Worm (Caenorhabditis elegans) whole organism, L3 larva: Measurements from ENCODE around the gene dot-1.4.
A peak's percentile ranks its signal among the peaks of the same experiment; 100 is the strongest.

Source experiments
- ZK546.5 ChIP-seq: sonication (generic microtip); optimal IDR thresholded peaks from 2 replicates; lab custom pipeline; 2017; ENCODE audit warnings: missing biosample characterization, missing genetic modification characterization
- ama-1 ChIP-seq: fragments of 150-350 bp; optimal IDR thresholded peaks from 2 replicates; lab custom pipeline; 2018
- ceh-28 ChIP-seq: fragments of 150-350 bp; optimal IDR thresholded peaks from 2 replicates; lab custom pipeline; 2014; ENCODE audit warnings: missing biosample characterization, missing genetic modification reagents, missing genetic modification characterization
- ceh-82 ChIP-seq: fragments of 150-350 bp; optimal IDR thresholded peaks from 2 replicates; lab custom pipeline; 2014; ENCODE audit warnings: missing biosample characterization, missing genetic modification characterization
- ceh-9 ChIP-seq: sonication (generic microtip); optimal IDR thresholded peaks from 2 replicates; lab custom pipeline; 2018; ENCODE audit warnings: missing biosample characterization, missing genetic modification characterization
- daf-12 ChIP-seq: fragments of 150-350 bp; optimal IDR thresholded peaks from 2 replicates; lab custom pipeline; 2014; ENCODE audit warnings: missing biosample characterization, missing genetic modification reagents, missing genetic modification characterization
- egl-27 ChIP-seq: sonication (generic microtip); optimal IDR thresholded peaks from 4 replicates; lab custom pipeline; 2017; ENCODE audit warnings: missing biosample characterization, missing genetic modification reagents, missing genetic modification characterization
- egl-5 ChIP-seq: fragments of 150-350 bp; optimal IDR thresholded peaks from 2 replicates; lab custom pipeline; 2017; ENCODE audit warnings: missing biosample characterization, missing genetic modification reagents, missing genetic modification characterization, inconsistent platforms
- elt-1 ChIP-seq: fragments of 150-350 bp; optimal IDR thresholded peaks from 2 replicates; lab custom pipeline; 2014; ENCODE audit warnings: missing biosample characterization, missing genetic modification characterization
- elt-2 ChIP-seq: sonication (generic microtip); optimal IDR thresholded peaks from 2 replicates; lab custom pipeline; 2016; ENCODE audit warnings: missing genetic modification reagents, mild to moderate bottlenecking, missing genetic modification characterization, missing compliant biosample characterization
- eor-1 ChIP-seq, 2 experiments: fragments of 150-350 bp; optimal IDR thresholded peaks; 2 replicates each; lab custom pipeline; 2014 to 2018; ENCODE audit warnings: missing biosample characterization in 2 of 2, missing genetic modification characterization in 2 of 2
- fkh-2 ChIP-seq: fragments of 150-350 bp; optimal IDR thresholded peaks from 2 replicates; lab custom pipeline; 2014; ENCODE audit warnings: missing biosample characterization, missing genetic modification reagents, missing genetic modification characterization
- fos-1 ChIP-seq: fragments of 150-350 bp; optimal IDR thresholded peaks from 2 replicates; lab custom pipeline; 2014; ENCODE audit warnings: missing biosample characterization, missing genetic modification characterization
- jun-1 ChIP-seq: fragments of 150-350 bp; optimal IDR thresholded peaks from 2 replicates; lab custom pipeline; 2014; ENCODE audit warnings: missing biosample characterization, missing genetic modification reagents, missing genetic modification characterization
- lin-15B ChIP-seq: fragments of 150-350 bp; optimal IDR thresholded peaks from 2 replicates; lab custom pipeline; 2014; ENCODE audit warnings: missing biosample characterization, missing genetic modification characterization
- lin-39 ChIP-seq: fragments of 150-350 bp; optimal IDR thresholded peaks from 2 replicates; lab custom pipeline; 2018; ENCODE audit warnings: missing biosample characterization, missing genetic modification reagents, missing genetic modification characterization
- mdl-1 ChIP-seq: fragments of 150-350 bp; optimal IDR thresholded peaks from 2 replicates; lab custom pipeline; 2014; ENCODE audit warnings: missing biosample characterization, missing genetic modification characterization
- mml-1 ChIP-seq: fragments of 150-350 bp; sonication (generic microtip); optimal IDR thresholded peaks from 3 replicates; lab custom pipeline; 2014; ENCODE audit warnings: missing biosample characterization, missing genetic modification characterization
- nfya-1 ChIP-seq: sonication (generic microtip); optimal IDR thresholded peaks from 2 replicates; lab custom pipeline; 2017; ENCODE audit warnings: missing genetic modification characterization, mild to moderate bottlenecking, missing compliant biosample characterization, antibody characterized with exemption, moderate library complexity; ENCODE audit not compliant: insufficient read depth
- nhr-12 ChIP-seq: fragments of 150-350 bp; optimal IDR thresholded peaks from 2 replicates; lab custom pipeline; 2014; ENCODE audit warnings: missing biosample characterization, missing genetic modification characterization
- nhr-237 ChIP-seq: fragments of 150-350 bp; optimal IDR thresholded peaks from 2 replicates; lab custom pipeline; 2014; ENCODE audit warnings: missing biosample characterization, missing genetic modification characterization
- nhr-25 ChIP-seq: sonication (generic microtip); optimal IDR thresholded peaks from 2 replicates; lab custom pipeline; 2017; ENCODE audit warnings: missing biosample characterization, missing genetic modification characterization
- nhr-67 ChIP-seq: fragments of 150-350 bp; optimal IDR thresholded peaks from 2 replicates; lab custom pipeline; 2014; ENCODE audit warnings: missing biosample characterization, missing genetic modification characterization
- nhr-77 ChIP-seq: fragments of 150-350 bp; optimal IDR thresholded peaks from 2 replicates; lab custom pipeline; 2014; ENCODE audit warnings: missing biosample characterization, missing genetic modification characterization
- pha-4 ChIP-seq: fragments of 150-350 bp; optimal IDR thresholded peaks from 2 replicates; lab custom pipeline; 2014; ENCODE audit warnings: missing biosample characterization, missing genetic modification reagents, missing genetic modification characterization
- sea-2 ChIP-seq: fragments of 150-350 bp; sonication (generic microtip); optimal IDR thresholded peaks from 4 replicates; lab custom pipeline; 2014; ENCODE audit warnings: missing biosample characterization, missing genetic modification reagents, missing genetic modification characterization
- skn-1 ChIP-seq: fragments of 150-350 bp; optimal IDR thresholded peaks from 2 replicates; lab custom pipeline; 2014; ENCODE audit warnings: missing biosample characterization, missing genetic modification characterization
- snpc-4 ChIP-seq: fragments of 150-350 bp; optimal IDR thresholded peaks from 2 replicates; lab custom pipeline; 2014; ENCODE audit warnings: missing biosample characterization, missing genetic modification characterization
- tbx-2 ChIP-seq: sonication (generic microtip); optimal IDR thresholded peaks from 2 replicates; lab custom pipeline; 2016; ENCODE audit warnings: mild to moderate bottlenecking, missing genetic modification characterization, missing compliant biosample characterization
- unc-39 ChIP-seq: sonication (generic microtip); optimal IDR thresholded peaks from 4 replicates; lab custom pipeline; 2017; ENCODE audit warnings: missing biosample characterization, missing genetic modification characterization
- zag-1 ChIP-seq: fragments of 150-350 bp; optimal IDR thresholded peaks from 2 replicates; lab custom pipeline; 2014; ENCODE audit warnings: missing biosample characterization, missing genetic modification characterization
- ztf-11 ChIP-seq: fragments of 150-350 bp; optimal IDR thresholded peaks from 2 replicates; lab custom pipeline; 2014; ENCODE audit warnings: missing biosample characterization, missing genetic modification characterization
- ztf-4 ChIP-seq: fragments of 150-350 bp; optimal IDR thresholded peaks from 2 replicates; lab custom pipeline; 2014; ENCODE audit warnings: missing biosample characterization, missing genetic modification characterization

Gene dot-1.4

DNA sequence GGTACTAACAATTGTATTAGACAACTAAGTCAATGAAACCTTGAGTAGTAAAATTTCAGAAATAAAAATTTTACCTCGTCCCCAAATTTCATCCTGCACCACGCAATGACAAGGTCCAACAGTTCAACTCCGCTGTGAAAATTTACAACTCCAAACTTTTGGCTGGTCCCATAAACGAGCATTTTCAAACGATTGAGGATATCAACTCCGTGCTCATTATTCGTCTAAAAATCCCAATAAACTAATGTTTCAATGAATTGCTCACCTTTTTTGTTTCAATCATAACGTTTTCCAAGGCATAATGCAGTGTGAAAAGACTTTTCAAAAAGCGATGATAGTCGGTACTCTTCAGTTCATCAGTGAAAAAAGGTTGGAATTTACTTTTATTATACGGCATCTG lies 24.8 kb downstream of the dot-1.4 start:
- no peak for TF ChIP-seq eor-1 (tag; optimal IDR thresholded peaks at IDR 0.05; lab: Kevin White, UChicago)
- TF ChIP-seq egl-5 (tag; lab: Kevin White, UChicago): no peak
- TF ChIP-seq sea-2 (GFP tag; lab: Kevin White, UChicago): no peak
- TF ChIP-seq mdl-1 (tag; lab: Kevin White, UChicago): no peak
- no peak for TF ChIP-seq elt-1 (tag; lab: Kevin White, UChicago)
- no peak for TF ChIP-seq lin-39
- no peak for TF ChIP-seq ceh-82 (tag; lab: Kevin White, UChicago)
- TF ChIP-seq snpc-4 (tag; lab: Kevin White, UChicago): no peak
- no peak for TF ChIP-seq nhr-77 (tag; lab: Kevin White, UChicago)
- TF ChIP-seq ZK546.5 (tag; lab: Kevin White, UChicago): no peak
- no peak for TF ChIP-seq nhr-67 (tag; lab: Kevin White, UChicago)
- TF ChIP-seq ceh-9 (tag; lab: Kevin White, UChicago): no peak
- no peak for TF ChIP-seq nhr-237
- no peak for TF ChIP-seq pha-4 (tag; lab: Kevin White, UChicago)
- no peak for TF ChIP-seq fkh-2 (tag; lab: Kevin White, UChicago)

- no peak for TF ChIP-seq sea-2 (GFP tag; lab: Kevin White, UChicago)
- TF ChIP-seq nhr-25 (tag; lab: Kevin White, UChicago): no peak
- no peak for TF ChIP-seq nhr-12 (tag; lab: Kevin White, UChicago)
- TF ChIP-seq ama-1 (lab: Kevin White, UChicago): no peak
- no peak for TF ChIP-seq ztf-11 (tag; lab: Kevin White, UChicago)
- no peak for TF ChIP-seq fkh-2 (tag; lab: Kevin White, UChicago)
- TF ChIP-seq elt-1 (tag; lab: Kevin White, UChicago): no peak
- no peak for TF ChIP-seq lin-39
- TF ChIP-seq nhr-67 (tag; lab: Kevin White, UChicago): no peak
- no peak for TF ChIP-seq fos-1 (tag; lab: Kevin White, UChicago)
- no peak for TF ChIP-seq egl-5 (tag; lab: Kevin White, UChicago)
- TF ChIP-seq tbx-2: no peak
- no peak for TF ChIP-seq ztf-4 (tag; lab: Kevin White, UChicago)
Observed at ce11 chrX:11902661-11903060, 28.8 kb downstream of the dot-1.4 start, which contains the start of gene Y62H9A.10. TSS of gene Y62H9A.10 (minus strand) at chrX:11902761.

- TF ChIP-seq fos-1 (tag; lab: Kevin White, UChicago): no peak
- peak; percentile 72 for TF ChIP-seq ceh-28 (tag; lab: Kevin White, UChicago)
- TF ChIP-seq lin-39: peak; percentile 54
- TF ChIP-seq lin-15B (tag; lab: Kevin White, UChicago): no peak
Observed at ce11 chrX:11899031-11899430, 32.4 kb downstream of the dot-1.4 start.

DNA sequence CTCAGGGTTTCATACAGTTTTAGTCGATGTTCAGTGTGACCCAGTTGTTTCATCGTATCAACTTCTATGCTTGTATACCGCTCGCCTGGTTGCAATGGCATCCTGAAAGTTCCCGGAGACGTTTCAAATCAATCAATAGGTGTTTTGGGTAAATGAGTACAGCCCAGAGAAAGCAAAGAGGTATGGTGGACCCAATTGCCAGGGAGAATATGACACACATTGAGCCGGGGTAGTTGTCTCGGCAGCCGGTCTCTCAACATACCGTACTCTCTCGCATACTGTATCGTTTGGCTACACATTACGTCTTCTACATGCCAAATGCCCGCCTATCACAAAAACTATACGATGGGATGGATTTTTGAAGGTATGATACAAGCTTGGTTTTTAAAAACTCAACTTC lies 33.4 kb downstream of the dot-1.4 start, which contains the start of gene Y62H9A.9:
TSS of gene Y62H9A.9 (minus strand) at position 101 of the 400 bp plus-strand sequence.
- TF ChIP-seq eor-1 (tag; optimal IDR thresholded peaks at IDR 0.05; lab: Kevin White, UChicago) (no peak), nhr-67 (tag; lab: Kevin White, UChicago) (no peak), ceh-82 (tag; lab: Kevin White, UChicago) (no peak), ztf-4 (tag; lab: Kevin White, UChicago) (no peak), ceh-28 (tag; lab: Kevin White, UChicago) (no peak), egl-27 (no peak), tbx-2 (no peak)

- no peak for TF ChIP-seq ZK546.5 (tag; lab: Kevin White, UChicago)
- no peak for TF ChIP-seq snpc-4 (tag; lab: Kevin White, UChicago)
- TF ChIP-seq mml-1 (tag; lab: Kevin White, UChicago): no peak
- TF ChIP-seq daf-12 (tag; lab: Kevin White, UChicago): no peak
- TF ChIP-seq pha-4 (tag; lab: Kevin White, UChicago): no peak
- no peak for TF ChIP-seq ztf-11 (tag; lab: Kevin White, UChicago)
- TF ChIP-seq egl-27: no peak
- TF ChIP-seq ama-1 (lab: Kevin White, UChicago): no peak
- TF ChIP-seq zag-1 (tag; lab: Kevin White, UChicago): no peak
- TF ChIP-seq ztf-4 (tag; lab: Kevin White, UChicago): no peak
- no peak for TF ChIP-seq skn-1 (tag; lab: Kevin White, UChicago)
- no peak for TF ChIP-seq elt-2 (tag; lab: Kevin White, UChicago)
- TF ChIP-seq fkh-2 (tag; lab: Kevin White, UChicago): no peak
- no peak for TF ChIP-seq fos-1 (tag; lab: Kevin White, UChicago)
- no peak for TF ChIP-seq ceh-82 (tag; lab: Kevin White, UChicago)
- TF ChIP-seq jun-1 (tag; lab: Kevin White, UChicago): no peak
- no peak for TF ChIP-seq unc-39
- no peak for TF ChIP-seq nfya-1 (tag; lab: Kevin White, UChicago)
- no peak for TF ChIP-seq nhr-12 (tag; lab: Kevin White, UChicago)
Observed at ce11 chrX:11896708-11897107, 34.8 kb downstream of the dot-1.4 start.
